Worm (Caenorhabditis elegans) whole organism, young adult: Measurements from ENCODE around the gene srg-68.

ENCODE experiments used
- ccch-3 ChIP-seq: fragments of 200-800 bp; sonication (Bioruptor generic); optimal IDR thresholded peaks from 2 replicates; lab custom pipeline; 2018; ENCODE audit warnings: mild to moderate bottlenecking, missing genetic modification characterization, missing compliant biosample characterization
- mcd-1 ChIP-seq: fragments of 200-800 bp; sonication (Bioruptor generic); IDR thresholded peaks from 2 replicates; pipeline ENCODE4 v1.3.6; 2022; ENCODE audit warnings: missing genetic modification reagents, missing genetic modification characterization, missing compliant biosample characterization
- snpc-4 ChIP-seq, 5 experiments: fragments of 150-350 bp in 1 of 5; sonication (generic microtip) in 4 of 5; optimal IDR thresholded peaks; 2 replicates each; lab custom pipeline; 2014 to 2018; ENCODE audit warnings: missing genetic modification characterization in 5 of 5, missing biosample characterization in 3 of 5, antibody characterized with exemption in 2 of 5, mild to moderate bottlenecking in 2 of 5, missing compliant biosample characterization in 2 of 5, missing genotype in 2 of 5, moderate library complexity in 2 of 5, missing genetic modification reagents in 1 of 5

DNA sequence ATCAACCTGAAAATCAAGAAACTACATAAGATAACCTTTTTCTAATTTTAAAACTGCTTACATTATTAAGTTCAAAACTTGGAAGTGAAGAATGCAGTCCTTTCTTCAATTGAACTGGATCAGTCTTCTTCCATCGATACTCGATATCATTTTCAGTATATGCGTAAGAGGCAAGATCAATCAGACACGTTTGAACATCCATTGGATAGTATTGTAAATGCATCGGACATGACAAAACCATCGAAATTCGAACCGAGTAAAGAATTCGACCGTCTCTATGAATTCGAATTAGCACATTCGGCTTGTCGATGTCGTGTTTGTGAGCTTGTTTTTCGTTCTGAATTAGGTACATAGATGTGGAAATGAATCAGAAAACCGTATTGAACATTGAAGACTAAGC lies 14.5 kb downstream of the srg-68 start:
- TF ChIP-seq mcd-1 (GFP tag; lab: Robert Waterston, UW) (no peak), snpc-4 (GFP tag; optimal IDR thresholded peaks at IDR 0.05; lab: Kevin White, UChicago) (no peak), snpc-4 (tag; optimal IDR thresholded peaks at IDR 0.05; lab: Kevin White, UChicago) (no peak), ccch-3 (GFP tag; lab: Kevin White, UChicago) (no peak)
